Fruit fly (Drosophila melanogaster): ENCODE measurements around the gene Cp38.
A peak's percentile ranks its signal among the peaks of the same experiment; 100 is the strongest.

- TF ChIP-seq jim (GFP tag; optimal IDR thresholded peaks at IDR 0.05) (no peak), dl (GFP tag; optimal IDR thresholded peaks at IDR 0.05; ENCODE audit: insufficient read depth in 1 of 2, partially characterized antibody in 2 of 2) (no peak), Rel (GFP tag; optimal IDR thresholded peaks at IDR 0.05) (no peak), Rel (tag; optimal IDR thresholded peaks at IDR 0.05) (no peak), Hr78 (GFP tag; optimal IDR thresholded peaks at IDR 0.05) (no peak), psq (GFP tag; optimal IDR thresholded peaks at IDR 0.05) (peak; percentile 84), CrebA (GFP tag; optimal IDR thresholded peaks at IDR 0.05; ENCODE audit: borderline replicate concordance) (no peak), fru (GFP tag; optimal IDR thresholded peaks at IDR 0.05) (no peak), Myc (optimal IDR thresholded peaks at IDR 0.05) (no peak), usp (GFP tag; optimal IDR thresholded peaks at IDR 0.05) (no peak), OdsH (GFP tag; optimal IDR thresholded peaks at IDR 0.05) (no peak)
These were observed 44.1 kb upstream of the Cp38 start, which contains the start of gene Miga for dm6 chrX:8437285-8438110.

All from whole organism, wandering third instar larva.